Worm (Caenorhabditis elegans) whole organism, late embryonic: Measurements from ENCODE around the gene T06A10.107.

Experiments
- pha-2 ChIP-seq: sonication (generic microtip); optimal IDR thresholded peaks from 2 replicates; lab custom pipeline; 2017; ENCODE audit warnings: mild to moderate bottlenecking, missing genetic modification characterization, missing compliant biosample characterization
- syd-9 ChIP-seq: sonication (generic microtip); optimal IDR thresholded peaks from 2 replicates; lab custom pipeline; 2016; ENCODE audit warnings: mild to moderate bottlenecking, missing genetic modification characterization, moderate library complexity, missing compliant biosample characterization

- TF ChIP-seq syd-9 (tag; lab: Kevin White, UChicago) (no peak), pha-2 (no peak)
These were observed 30.9 kb downstream of the T06A10.107 start for ce11 chrIV:16898205-16898604.
